Worm (Caenorhabditis elegans) whole organism, L4 larva: ENCODE results near the gene ced-9.
A peak's percentile ranks its signal among the peaks of the same experiment; 100 is the strongest.

Experiments used
- F10B5.3 ChIP-seq: sonication (generic microtip); optimal IDR thresholded peaks from 2 replicates; lab custom pipeline; 2016; ENCODE audit warnings: mild to moderate bottlenecking, missing genetic modification characterization, missing compliant biosample characterization
- F26F4.8 ChIP-seq: fragments of 200-800 bp; sonication (Bioruptor generic); conservative IDR thresholded peaks from 2 replicates; pipeline ENCODE4 v1.3.6; 2022; ENCODE audit warnings: missing genetic modification characterization, missing compliant biosample characterization
- F49E8.2 ChIP-seq: sonication (generic microtip); optimal IDR thresholded peaks from 2 replicates; lab custom pipeline; 2016; ENCODE audit warnings: missing compliant biosample characterization, mild to moderate bottlenecking, missing genetic modification characterization, borderline replicate concordance
- T20F7.1 ChIP-seq: fragments of 200-800 bp; sonication (Bioruptor generic); optimal IDR thresholded peaks from 2 replicates; lab custom pipeline; 2018; ENCODE audit warnings: mild to moderate bottlenecking, missing genetic modification characterization, missing compliant biosample characterization
- Y105C5A.15 ChIP-seq: fragments of 200-800 bp; sonication (Bioruptor generic); IDR thresholded peaks from 2 replicates; pipeline ENCODE4 v1.3.6; 2022; ENCODE audit warnings: missing genetic modification characterization, missing compliant biosample characterization
- Y48G9A.11 ChIP-seq: fragments of 200-800 bp; sonication (Bioruptor generic); IDR thresholded peaks from 2 replicates; pipeline ENCODE4 v1.3.6; 2022; ENCODE audit warnings: missing genetic modification reagents, missing genetic modification characterization, missing compliant biosample characterization
- aly-2 ChIP-seq: sonication (generic microtip); optimal IDR thresholded peaks from 2 replicates; lab custom pipeline; 2018; ENCODE audit warnings: missing biosample characterization, missing genetic modification characterization
- ama-1 ChIP-seq: fragments of 150-350 bp; optimal IDR thresholded peaks from 2 replicates; lab custom pipeline; 2014; ENCODE audit warnings: inconsistent platforms, mixed read lengths
- arid-1 ChIP-seq: fragments of 200-800 bp; sonication (Bioruptor generic); conservative IDR thresholded peaks from 2 replicates; pipeline ENCODE4 v1.3.6; 2022; ENCODE audit warnings: missing genetic modification reagents, missing genetic modification characterization, missing compliant biosample characterization
- ceh-28 ChIP-seq: fragments of 150-350 bp; optimal IDR thresholded peaks from 2 replicates; lab custom pipeline; 2014; ENCODE audit warnings: missing biosample characterization, missing genetic modification reagents, missing genetic modification characterization
- ceh-44 ChIP-seq: fragments of 200-800 bp; sonication (Bioruptor generic); IDR thresholded peaks from 2 replicates; pipeline ENCODE4 v1.3.6; 2022; ENCODE audit warnings: missing genetic modification reagents, missing genetic modification characterization, missing compliant biosample characterization
- ces-1 ChIP-seq: fragments of 150-350 bp; sonication (generic microtip); optimal IDR thresholded peaks from 4 replicates; lab custom pipeline; 2014; ENCODE audit warnings: missing biosample characterization, missing genetic modification reagents, missing genetic modification characterization
- daf-16 ChIP-seq, 3 experiments: sonication (generic microtip); optimal IDR thresholded peaks; 2 replicates each; lab custom pipeline; 2016 to 2017; ENCODE audit warnings: missing genetic modification characterization in 3 of 3, missing genetic modification reagents in 3 of 3, mild to moderate bottlenecking in 2 of 3, missing compliant biosample characterization in 2 of 3, missing biosample characterization in 1 of 3, moderate library complexity in 1 of 3
- daf-19 ChIP-seq: fragments of 200-800 bp; sonication (Bioruptor generic); conservative IDR thresholded peaks from 2 replicates; pipeline ENCODE4 v1.3.6; 2022; ENCODE audit warnings: missing genetic modification characterization, missing compliant biosample characterization
- dmd-6 ChIP-seq: fragments of 200-800 bp; sonication (Bioruptor generic); IDR thresholded peaks from 2 replicates; pipeline ENCODE4 v1.3.6; 2022; ENCODE audit warnings: missing genetic modification reagents, missing genetic modification characterization, missing compliant biosample characterization
- dmd-9 ChIP-seq: fragments of 200-800 bp; sonication (Bioruptor generic); IDR thresholded peaks from 2 replicates; pipeline ENCODE4 v1.3.6; 2022; ENCODE audit warnings: missing genetic modification reagents, missing genetic modification characterization, missing compliant biosample characterization
- dpl-1 ChIP-seq: fragments of 150-350 bp; optimal IDR thresholded peaks from 2 replicates; lab custom pipeline; 2014; ENCODE audit warnings: missing biosample characterization, missing genetic modification reagents, missing genetic modification characterization
- duxl-1 ChIP-seq: sonication (generic microtip); optimal IDR thresholded peaks from 2 replicates; lab custom pipeline; 2016; ENCODE audit warnings: mild to moderate bottlenecking, missing genetic modification characterization, moderate library complexity, missing compliant biosample characterization; ENCODE audit not compliant: poor library complexity
- dve-1 ChIP-seq: sonication (generic microtip); optimal IDR thresholded peaks from 2 replicates; lab custom pipeline; 2017; ENCODE audit warnings: antibody characterized with exemption, mild to moderate bottlenecking, missing genetic modification characterization, missing compliant biosample characterization; ENCODE audit not compliant: insufficient read depth
- egl-27 ChIP-seq: sonication (generic microtip); optimal IDR thresholded peaks from 3 replicates; lab custom pipeline; 2017; ENCODE audit warnings: missing biosample characterization, missing genetic modification reagents, missing genetic modification characterization
- fkh-10 ChIP-seq: fragments of 150-350 bp; optimal IDR thresholded peaks from 2 replicates; lab custom pipeline; 2014; ENCODE audit warnings: missing biosample characterization, missing genetic modification reagents, missing genetic modification characterization
- fos-1 ChIP-seq: fragments of 150-350 bp; optimal IDR thresholded peaks from 2 replicates; lab custom pipeline; 2014; ENCODE audit warnings: missing biosample characterization, missing genetic modification characterization
- hif-1 ChIP-seq, 2 experiments: sonication (generic microtip); optimal IDR thresholded peaks; 2 replicates each; lab custom pipeline; 2016 to 2017; ENCODE audit warnings: missing compliant biosample characterization in 2 of 2, missing genetic modification characterization in 2 of 2, missing genetic modification reagents in 2 of 2, missing genotype in 2 of 2, mild to moderate bottlenecking in 1 of 2
- hlh-11 ChIP-seq: fragments of 200-800 bp; sonication (Bioruptor generic); optimal IDR thresholded peaks from 2 replicates; lab custom pipeline; 2018; ENCODE audit warnings: mild to moderate bottlenecking, missing genetic modification characterization, missing compliant biosample characterization
- hlh-30 ChIP-seq: sonication (generic microtip); optimal IDR thresholded peaks from 2 replicates; lab custom pipeline; 2017; ENCODE audit warnings: antibody characterized with exemption, mild to moderate bottlenecking, missing genetic modification characterization, missing compliant biosample characterization; ENCODE audit not compliant: insufficient read depth
- jun-1 ChIP-seq: fragments of 150-350 bp; optimal IDR thresholded peaks from 2 replicates; lab custom pipeline; 2014; ENCODE audit warnings: missing biosample characterization, missing genetic modification reagents, missing genetic modification characterization
- lin-1 ChIP-seq: fragments of 200-800 bp; sonication (Bioruptor generic); IDR thresholded peaks from 2 replicates; pipeline ENCODE4 v1.3.6; 2022; ENCODE audit warnings: missing genetic modification reagents, missing genetic modification characterization, missing compliant biosample characterization
- lin-15B ChIP-seq: fragments of 150-350 bp; sonication (generic microtip); optimal IDR thresholded peaks from 3 replicates; lab custom pipeline; 2014; ENCODE audit warnings: missing biosample characterization, missing genetic modification characterization
- lin-29 ChIP-seq: fragments of 200-800 bp; sonication (Bioruptor generic); IDR thresholded peaks from 2 replicates; pipeline ENCODE4 v1.3.6; 2022; ENCODE audit warnings: missing genetic modification reagents, missing genetic modification characterization, missing compliant biosample characterization
- lin-39 ChIP-seq: fragments of 150-350 bp; optimal IDR thresholded peaks from 2 replicates; lab custom pipeline; 2014; ENCODE audit warnings: missing biosample characterization, missing genetic modification reagents, missing genetic modification characterization
- lsy-2 ChIP-seq, 2 experiments: fragments of 150-350 bp in 1 of 2; sonication (generic microtip) in 1 of 2; optimal IDR thresholded peaks; 2 replicates each; lab custom pipeline; 2014 to 2017; ENCODE audit warnings: missing biosample characterization in 2 of 2, missing genetic modification characterization in 2 of 2
- madf-9 ChIP-seq: fragments of 200-800 bp; sonication (Bioruptor generic); conservative IDR thresholded peaks from 2 replicates; pipeline ENCODE4 v1.3.6; 2022; ENCODE audit warnings: missing genetic modification reagents, missing genetic modification characterization, missing compliant biosample characterization
- mdl-1 ChIP-seq, 2 experiments: fragments of 150-350 bp in 1 of 2; sonication (generic microtip) in 1 of 2; optimal IDR thresholded peaks; 2 replicates each; lab custom pipeline; 2014 to 2017; ENCODE audit warnings: missing biosample characterization in 2 of 2, missing genetic modification characterization in 2 of 2
- mdt-29 ChIP-seq: fragments of 200-800 bp; sonication (Bioruptor generic); IDR thresholded peaks from 2 replicates; pipeline ENCODE4 v1.3.6; 2022; ENCODE audit warnings: missing genetic modification reagents, missing genetic modification characterization, missing compliant biosample characterization
- mxl-3 ChIP-seq: fragments of 200-800 bp; sonication (Bioruptor generic); optimal IDR thresholded peaks from 2 replicates; lab custom pipeline; 2018; ENCODE audit warnings: mild to moderate bottlenecking, missing genetic modification characterization, missing compliant biosample characterization
- nhr-102 ChIP-seq: sonication (generic microtip); optimal IDR thresholded peaks from 2 replicates; lab custom pipeline; 2016; ENCODE audit warnings: mild to moderate bottlenecking, missing genetic modification characterization, moderate library complexity, missing compliant biosample characterization
- nhr-11 ChIP-seq: fragments of 150-350 bp; optimal IDR thresholded peaks from 2 replicates; lab custom pipeline; 2014; ENCODE audit warnings: missing biosample characterization, missing genetic modification characterization
- nhr-28 ChIP-seq: fragments of 150-350 bp; optimal IDR thresholded peaks from 2 replicates; lab custom pipeline; 2014; ENCODE audit warnings: missing biosample characterization, missing genetic modification characterization
- nhr-41 ChIP-seq: fragments of 200-800 bp; sonication (Bioruptor generic); IDR thresholded peaks from 2 replicates; pipeline ENCODE4 v1.3.6; 2022; ENCODE audit warnings: missing genetic modification reagents, missing genetic modification characterization, missing compliant biosample characterization
- nhr-6 ChIP-seq: fragments of 150-350 bp; optimal IDR thresholded peaks from 2 replicates; lab custom pipeline; 2014; ENCODE audit warnings: missing biosample characterization, missing genetic modification characterization
- spr-3 ChIP-seq: fragments of 200-800 bp; sonication (Bioruptor generic); optimal IDR thresholded peaks from 2 replicates; lab custom pipeline; 2018; ENCODE audit warnings: mild to moderate bottlenecking, missing genetic modification characterization, missing compliant biosample characterization
- unc-130 ChIP-seq: sonication (generic microtip); optimal IDR thresholded peaks from 2 replicates; lab custom pipeline; 2016; ENCODE audit warnings: missing genetic modification reagents, missing genetic modification characterization, missing compliant biosample characterization
- unc-39 ChIP-seq: sonication (generic microtip); optimal IDR thresholded peaks from 2 replicates; lab custom pipeline; 2017; ENCODE audit warnings: missing biosample characterization, missing genetic modification characterization
- zfp-2 ChIP-seq: sonication (generic microtip); optimal IDR thresholded peaks from 2 replicates; lab custom pipeline; 2016; ENCODE audit warnings: mild to moderate bottlenecking, missing genetic modification characterization, missing compliant biosample characterization
- zip-2 ChIP-seq: fragments of 150-350 bp; optimal IDR thresholded peaks from 2 replicates; lab custom pipeline; 2014; ENCODE audit warnings: missing biosample characterization, missing genetic modification characterization
- ztf-7 ChIP-seq: fragments of 150-350 bp; optimal IDR thresholded peaks from 2 replicates; lab custom pipeline; 2014; ENCODE audit warnings: missing biosample characterization, missing genetic modification characterization

ced-9 gene

ce11 chrIII:10329811-10330210 lies 5.2 kb upstream of the ced-9 start (continued):
- TF ChIP-seq ces-1 (GFP tag; lab: Kevin White, UChicago) (no peak), hlh-11 (tag; lab: Kevin White, UChicago) (peak; percentile 62), Y105C5A.15 (GFP tag; lab: Robert Waterston, UW) (no peak), mdt-29 (GFP tag; lab: Robert Waterston, UW) (no peak), zfp-2 (tag; lab: Kevin White, UChicago) (no peak), jun-1 (no peak), zip-2 (tag; lab: Kevin White, UChicago) (no peak), nhr-41 (GFP tag; lab: Robert Waterston, UW) (no peak), aly-2 (tag; lab: Kevin White, UChicago) (no peak), hlh-30 (tag; lab: Kevin White, UChicago) (peak; percentile 52), lin-39 (tag; lab: Kevin White, UChicago) (no peak), mxl-3 (GFP tag; lab: Kevin White, UChicago) (peak; percentile 44), arid-1 (GFP tag; lab: Robert Waterston, UW) (no peak), unc-39 (tag; lab: Kevin White, UChicago) (no peak), dmd-9 (GFP tag; lab: Robert Waterston, UW) (no peak), nhr-11 (tag; lab: Kevin White, UChicago) (no peak), ceh-28 (tag; lab: Kevin White, UChicago) (no peak), nhr-28 (tag; lab: Kevin White, UChicago) (peak; percentile 62), lin-1 (0 out of 2 replicates have a peak, but pooled peaks have one; percentile 7), mdl-1 (tag; optimal IDR thresholded peaks at IDR 0.05; lab: Kevin White, UChicago) (peak in 1 of 2 experiments; percentile 25), dve-1 (peak; percentile 63), F49E8.2 (tag; lab: Kevin White, UChicago) (no peak), lsy-2 (tag; optimal IDR thresholded peaks at IDR 0.05; lab: Kevin White, UChicago) (peak in 1 of 2 experiments; percentile 12), spr-3 (GFP tag; lab: Kevin White, UChicago) (no peak), dmd-6 (GFP tag; lab: Robert Waterston, UW) (peak; percentile 56), nhr-6 (tag; lab: Kevin White, UChicago) (no peak)

- no peak for TF ChIP-seq egl-27 (tag; lab: Kevin White, UChicago)
- no peak for TF ChIP-seq nhr-102
- no peak for TF ChIP-seq duxl-1
- no peak for TF ChIP-seq F26F4.8
- no peak for TF ChIP-seq T20F7.1 (GFP tag; lab: Kevin White, UChicago)
- TF ChIP-seq Y48G9A.11 (GFP tag; lab: Robert Waterston, UW) = no peak
- TF ChIP-seq ama-1 (lab: Kevin White, UChicago) = no peak
- no peak for TF ChIP-seq hlh-30 (tag; lab: Kevin White, UChicago)
- no peak for TF ChIP-seq mdt-29 (GFP tag; lab: Robert Waterston, UW)
- no peak for TF ChIP-seq lin-15B
Measured at ce11 chrIII:10330372-10331062, 4.5 kb upstream of the ced-9 start, which contains the start of gene nex-2. TSS of gene nex-2 (minus strand) at chrIII:10330422.

ce11 chrIII:10331232-10331631 lies 3.7 kb upstream of the ced-9 start:
- TF ChIP-seq daf-16 (GFP tag; optimal IDR thresholded peaks at IDR 0.05; lab: Kevin White, UChicago) (no peak), daf-16 (tag; optimal IDR thresholded peaks at IDR 0.05; lab: Kevin White, UChicago) (peak; percentile 59), dpl-1 (GFP tag; lab: Kevin White, UChicago) (no peak), ztf-7 (tag; lab: Kevin White, UChicago) (no peak), zip-2 (tag; lab: Kevin White, UChicago) (no peak), daf-19 (GFP tag; lab: Robert Waterston, UW) (no peak), ama-1 (lab: Kevin White, UChicago) (peak; percentile 42), ceh-44 (GFP tag; lab: Robert Waterston, UW) (no peak), madf-9 (GFP tag; lab: Robert Waterston, UW) (no peak), dmd-6 (GFP tag; lab: Robert Waterston, UW) (no peak), fkh-10 (GFP tag; lab: Kevin White, UChicago) (no peak), unc-130 (GFP tag; lab: Kevin White, UChicago) (no peak), F10B5.3 (tag; lab: Kevin White, UChicago) (no peak), fos-1 (tag; lab: Kevin White, UChicago) (no peak), nhr-6 (tag; lab: Kevin White, UChicago) (peak; percentile 15), lsy-2 (tag; optimal IDR thresholded peaks at IDR 0.05; lab: Kevin White, UChicago) (no peak), hif-1 (tag; optimal IDR thresholded peaks at IDR 0.05; lab: Kevin White, UChicago) (peak in 1 of 2 experiments; percentile 25), mdt-29 (GFP tag; lab: Robert Waterston, UW) (peak; percentile 17; the same call in 1 of the 2 replicates), mxl-3 (GFP tag; lab: Kevin White, UChicago) (no peak), lin-29 (GFP tag; lab: Robert Waterston, UW) (no peak)
